Worm (Caenorhabditis elegans) whole organism, early embryonic: ENCODE measurements around the gene lam-2.

Source experiments
- B0310.2 ChIP-seq: sonication (generic microtip); optimal IDR thresholded peaks from 2 replicates; lab custom pipeline; 2016; ENCODE audit warnings: mild to moderate bottlenecking, missing genetic modification characterization, missing compliant biosample characterization
- F13C5.2 ChIP-seq: sonication (generic microtip); optimal IDR thresholded peaks from 2 replicates; lab custom pipeline; 2017; ENCODE audit warnings: mild to moderate bottlenecking, missing genetic modification characterization, inconsistent platforms, missing compliant biosample characterization
- aly-1 ChIP-seq: sonication (generic microtip); optimal IDR thresholded peaks from 2 replicates; lab custom pipeline; 2016; ENCODE audit warnings: missing genetic modification characterization, missing compliant biosample characterization
- ama-1 ChIP-seq: fragments of 150-350 bp; optimal IDR thresholded peaks from 2 replicates; lab custom pipeline; 2014
- ceh-13 ChIP-seq: fragments of 200-800 bp; sonication (Bioruptor generic); optimal IDR thresholded peaks from 2 replicates; lab custom pipeline; 2018; ENCODE audit warnings: mild to moderate bottlenecking, missing genetic modification characterization, missing compliant biosample characterization
- ceh-36 ChIP-seq: sonication (generic microtip); optimal IDR thresholded peaks from 2 replicates; lab custom pipeline; 2016; ENCODE audit warnings: missing genetic modification characterization, inconsistent platforms, missing compliant biosample characterization
- ets-7 ChIP-seq: sonication (generic microtip); optimal IDR thresholded peaks from 2 replicates; lab custom pipeline; 2016; ENCODE audit warnings: missing genotype, missing genetic modification characterization, missing compliant biosample characterization
- flt-1 ChIP-seq: fragments of 200-800 bp; sonication (Bioruptor generic); IDR thresholded peaks from 2 replicates; pipeline ENCODE4 v1.3.6; 2022; ENCODE audit warnings: missing genetic modification characterization, missing compliant biosample characterization
- hmbx-1 ChIP-seq: sonication (generic microtip); optimal IDR thresholded peaks from 2 replicates; lab custom pipeline; 2016; ENCODE audit warnings: mild to moderate bottlenecking, missing genetic modification characterization, missing compliant biosample characterization
- hmg-4 ChIP-seq: fragments of 200-800 bp; sonication (Bioruptor generic); optimal IDR thresholded peaks from 2 replicates; lab custom pipeline; 2018; ENCODE audit warnings: mild to moderate bottlenecking, missing genetic modification characterization, missing compliant biosample characterization
- hnd-1 ChIP-seq: sonication (generic microtip); optimal IDR thresholded peaks from 2 replicates; lab custom pipeline; 2016; ENCODE audit warnings: missing genetic modification characterization, missing compliant biosample characterization
- pes-1 ChIP-seq: fragments of 200-800 bp; sonication (Bioruptor generic); IDR thresholded peaks from 2 replicates; pipeline ENCODE4 v1.3.6; 2022; ENCODE audit warnings: missing genetic modification reagents, missing genetic modification characterization, missing compliant biosample characterization
- scrt-1 ChIP-seq: fragments of 200-800 bp; sonication (Bioruptor generic); IDR thresholded peaks from 2 replicates; pipeline ENCODE4 v1.3.6; 2022; ENCODE audit warnings: missing genetic modification characterization, missing compliant biosample characterization
- sea-1 ChIP-seq: fragments of 200-800 bp; sonication (Bioruptor generic); conservative IDR thresholded peaks from 2 replicates; pipeline ENCODE4 v1.3.6; 2022; ENCODE audit warnings: missing genetic modification characterization, missing compliant biosample characterization
- tbx-11 ChIP-seq: fragments of 200-800 bp; sonication (Bioruptor generic); IDR thresholded peaks from 2 replicates; pipeline ENCODE4 v1.3.6; 2022; ENCODE audit warnings: missing genetic modification characterization, missing compliant biosample characterization
- tbx-37 ChIP-seq: fragments of 200-800 bp; sonication (Bioruptor generic); conservative IDR thresholded peaks from 2 replicates; pipeline ENCODE4 v1.3.6; 2022; ENCODE audit warnings: missing genetic modification reagents, missing genetic modification characterization, missing compliant biosample characterization
- tra-4 ChIP-seq: sonication (generic microtip); optimal IDR thresholded peaks from 2 replicates; lab custom pipeline; 2017; ENCODE audit warnings: missing genetic modification characterization, missing compliant biosample characterization

Gene lam-2

DNA sequence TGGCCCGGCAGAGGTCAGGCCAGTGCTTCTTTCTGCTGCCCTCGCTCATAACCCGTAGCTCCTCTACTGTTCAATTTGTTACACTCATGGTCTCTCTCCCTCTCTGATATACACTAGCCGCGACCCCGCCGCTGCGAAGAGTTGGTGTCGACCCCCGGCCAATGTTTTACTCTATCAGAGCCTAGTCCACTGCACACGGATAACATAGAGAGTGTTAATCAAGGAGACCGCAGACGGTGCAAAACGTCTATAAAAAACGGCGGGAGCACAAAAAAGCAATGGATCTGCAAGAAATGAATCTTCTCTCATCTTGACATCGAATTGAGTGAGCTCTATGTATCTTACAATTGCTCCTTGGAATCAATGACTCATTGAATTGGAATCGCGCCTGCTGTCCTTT, 2.4 kb upstream of the lam-2 start:
- TF ChIP-seq hmg-4 (GFP tag; lab: Kevin White, UChicago) (no peak), hnd-1 (tag; lab: Kevin White, UChicago) (no peak), ama-1 (lab: Kevin White, UChicago) (no peak), scrt-1 (GFP tag; lab: Robert Waterston, UW) (no peak), sea-1 (GFP tag; lab: Robert Waterston, UW) (no peak), flt-1 (GFP tag; lab: Robert Waterston, UW) (no peak), F13C5.2 (tag; lab: Kevin White, UChicago) (no peak), B0310.2 (tag; lab: Kevin White, UChicago) (no peak), tra-4 (tag; lab: Kevin White, UChicago) (no peak), hmbx-1 (tag; lab: Kevin White, UChicago) (no peak), tbx-11 (no peak), aly-1 (tag; lab: Kevin White, UChicago) (no peak), ceh-36 (tag; lab: Kevin White, UChicago) (no peak), tbx-37 (GFP tag; lab: Robert Waterston, UW) (no peak), pes-1 (GFP tag; lab: Robert Waterston, UW) (no peak), ets-7 (no peak), ceh-13 (no peak)

ce11 chrX:7151976-7152528, 1.0 kb upstream of the lam-2 start:
- TF ChIP-seq ceh-13 (no peak), hmg-4 (GFP tag; lab: Kevin White, UChicago) (no peak), F13C5.2 (tag; lab: Kevin White, UChicago) (no peak), pes-1 (GFP tag; lab: Robert Waterston, UW) (no peak), sea-1 (GFP tag; lab: Robert Waterston, UW) (no peak), tbx-37 (GFP tag; lab: Robert Waterston, UW) (no peak), aly-1 (tag; lab: Kevin White, UChicago) (no peak), B0310.2 (tag; lab: Kevin White, UChicago) (no peak)

DNA sequence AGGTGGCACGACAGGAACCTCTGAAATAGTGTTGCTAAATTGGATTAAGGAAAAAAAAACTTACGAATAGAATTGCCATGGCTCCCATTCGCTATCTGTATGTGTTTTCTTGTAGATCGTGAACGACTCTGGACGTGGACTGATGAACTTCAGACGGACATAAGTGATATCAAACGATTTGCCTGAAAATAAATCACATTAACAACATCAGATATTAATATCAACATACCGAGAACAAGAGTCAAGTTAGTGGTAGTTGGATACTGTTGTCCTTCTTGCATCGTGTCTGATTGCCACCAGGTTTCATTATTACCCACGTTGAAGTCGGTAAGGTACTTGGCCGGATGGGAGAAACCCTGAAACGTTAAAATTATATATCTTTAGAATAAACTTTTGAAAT, 1.4 kb downstream of the lam-2 start:
- no peak for TF ChIP-seq ets-7
- TF ChIP-seq sea-1 (GFP tag; lab: Robert Waterston, UW) = no peak
- no peak for TF ChIP-seq tbx-11
- no peak for TF ChIP-seq aly-1 (tag; lab: Kevin White, UChicago)

ce11 chrX:7143515-7143914, 7.5 kb downstream of the lam-2 start, which contains the start of gene alh-10:
Gene alh-10 (minus strand): TSS chrX:7143641.
- peak; percentile 17 for TF ChIP-seq ama-1 (lab: Kevin White, UChicago)
- TF ChIP-seq hmg-4 (GFP tag; lab: Kevin White, UChicago) = no peak
- no peak for TF ChIP-seq tbx-11
- TF ChIP-seq aly-1 (tag; lab: Kevin White, UChicago) = no peak

DNA sequence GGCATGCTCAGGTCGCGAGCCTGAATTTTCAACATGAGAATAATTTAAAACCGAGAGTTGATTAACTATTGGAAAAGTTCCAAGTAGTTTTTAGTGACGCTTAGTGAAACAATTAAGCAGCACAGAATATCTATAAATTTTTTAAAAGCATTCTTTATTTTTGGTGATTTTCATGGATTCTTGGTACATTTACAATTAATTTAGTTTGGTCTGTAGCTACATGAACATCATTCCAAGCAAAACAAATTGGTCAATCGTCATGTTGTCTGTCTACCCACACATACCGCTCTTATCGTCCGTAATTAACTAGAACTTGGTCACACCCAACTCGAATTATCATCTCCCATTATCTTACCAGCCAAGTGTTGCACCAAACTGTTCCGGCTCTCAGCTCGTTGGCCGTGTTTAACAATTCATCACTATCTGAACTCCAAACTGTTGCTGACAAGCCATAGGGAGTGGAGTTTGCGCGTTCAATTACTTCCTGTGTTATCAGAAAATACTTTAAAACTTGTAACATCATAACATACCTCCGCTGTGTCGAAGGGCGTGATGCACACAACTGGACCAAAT, 10.3 kb downstream of the lam-2 start:
- no peak for TF ChIP-seq ama-1 (lab: Kevin White, UChicago)
- TF ChIP-seq sea-1 (GFP tag; lab: Robert Waterston, UW) = no peak
- no peak for TF ChIP-seq pes-1 (GFP tag; lab: Robert Waterston, UW)
- TF ChIP-seq ets-7 = no peak
- no peak for TF ChIP-seq flt-1 (GFP tag; lab: Robert Waterston, UW)
- TF ChIP-seq scrt-1 (GFP tag; lab: Robert Waterston, UW) = no peak
- TF ChIP-seq tra-4 (tag; lab: Kevin White, UChicago) = no peak
- no peak for TF ChIP-seq ceh-13
- no peak for TF ChIP-seq aly-1 (tag; lab: Kevin White, UChicago)
- TF ChIP-seq ceh-36 (tag; lab: Kevin White, UChicago) = no peak
- no peak for TF ChIP-seq B0310.2 (tag; lab: Kevin White, UChicago)
- no peak for TF ChIP-seq hnd-1 (tag; lab: Kevin White, UChicago)
- no peak for TF ChIP-seq tbx-37 (GFP tag; lab: Robert Waterston, UW)
- TF ChIP-seq hmg-4 (GFP tag; lab: Kevin White, UChicago) = no peak

DNA sequence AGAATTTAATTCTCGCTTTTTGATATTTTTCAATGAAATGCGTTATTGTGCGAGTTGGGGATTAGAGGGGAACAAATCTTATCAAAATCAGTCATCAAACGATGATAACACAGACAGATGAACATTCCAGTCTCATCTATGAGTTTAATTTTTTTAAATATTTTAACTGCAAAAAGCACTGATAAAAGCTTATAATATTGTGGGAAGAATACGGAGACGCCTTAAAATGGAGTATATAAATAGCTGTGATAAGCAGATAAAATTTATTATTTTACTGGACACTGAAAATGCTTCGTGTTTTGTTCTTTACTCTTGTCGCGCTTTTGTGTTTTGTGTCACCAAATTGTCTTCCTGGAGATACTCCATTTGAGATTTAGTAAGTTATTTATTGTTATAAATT, 11.4 kb downstream of the lam-2 start, which contains the start of gene clec-86:
clec-86 (plus strand) TSS at position 262 of the 400 bp plus-strand sequence.
- TF ChIP-seq ceh-13 (no peak), B0310.2 (tag; lab: Kevin White, UChicago) (no peak), scrt-1 (GFP tag; lab: Robert Waterston, UW) (no peak), hmg-4 (GFP tag; lab: Kevin White, UChicago) (no peak), F13C5.2 (tag; lab: Kevin White, UChicago) (no peak), pes-1 (GFP tag; lab: Robert Waterston, UW) (no peak), tbx-37 (GFP tag; lab: Robert Waterston, UW) (no peak), flt-1 (GFP tag; lab: Robert Waterston, UW) (no peak), ceh-36 (tag; lab: Kevin White, UChicago) (no peak), tra-4 (tag; lab: Kevin White, UChicago) (no peak), sea-1 (GFP tag; lab: Robert Waterston, UW) (no peak), hmbx-1 (tag; lab: Kevin White, UChicago) (no peak), aly-1 (tag; lab: Kevin White, UChicago) (no peak), ama-1 (lab: Kevin White, UChicago) (no peak), hnd-1 (tag; lab: Kevin White, UChicago) (no peak), tbx-11 (no peak), ets-7 (no peak)

DNA sequence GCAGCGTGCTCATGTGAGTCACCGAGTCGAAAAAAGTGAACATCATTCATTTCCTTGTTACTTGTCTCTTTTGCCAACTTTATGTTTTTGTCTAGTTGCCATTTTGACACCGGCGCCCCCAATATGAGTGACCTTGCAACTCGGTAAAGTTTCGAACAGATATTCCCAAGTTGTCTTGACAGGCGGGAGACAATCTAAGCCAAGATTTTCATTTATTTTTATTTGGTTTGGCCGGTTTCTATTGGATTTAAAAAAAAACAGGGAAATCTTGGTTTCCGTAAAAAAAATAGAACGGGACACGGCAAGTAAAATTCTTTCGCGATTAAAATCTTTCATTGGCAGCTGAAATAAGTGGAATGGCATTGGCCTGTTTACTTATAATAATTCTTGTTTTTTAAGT, 19.8 kb downstream of the lam-2 start:
- TF ChIP-seq scrt-1 (GFP tag; lab: Robert Waterston, UW) (no peak), hmg-4 (GFP tag; lab: Kevin White, UChicago) (no peak), ama-1 (lab: Kevin White, UChicago) (no peak), tbx-11 (no peak), B0310.2 (tag; lab: Kevin White, UChicago) (no peak), tra-4 (tag; lab: Kevin White, UChicago) (no peak), pes-1 (GFP tag; lab: Robert Waterston, UW) (no peak), flt-1 (GFP tag; lab: Robert Waterston, UW) (no peak), ceh-36 (tag; lab: Kevin White, UChicago) (no peak)
